5 fruit fly cellular contexts compared by ENCODE assay signal in the genomic region with DNA sequence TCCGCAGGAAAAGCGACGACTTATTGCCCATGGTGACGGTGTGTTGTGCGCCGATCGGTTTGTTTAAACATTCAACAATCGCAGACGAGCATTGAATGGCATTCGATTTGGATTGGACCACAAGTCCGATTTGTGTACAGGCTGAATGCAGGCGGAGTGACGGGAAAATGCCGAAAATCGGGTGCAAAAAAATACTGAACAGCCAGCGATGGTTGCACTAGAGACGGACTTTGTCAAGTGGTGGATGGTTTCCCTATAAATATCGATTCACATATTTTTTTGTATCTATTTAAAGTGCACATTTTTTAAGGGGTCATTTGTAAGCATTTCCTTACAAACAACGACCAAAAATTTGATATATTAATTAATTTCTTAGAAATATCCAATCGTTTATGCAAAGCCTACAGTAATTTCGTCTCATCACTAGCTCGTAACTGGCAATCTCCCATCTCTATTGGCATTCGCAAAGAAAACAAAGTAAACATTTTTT.
TF ChIP-seq lines count a peak whose summit lies in the region.

Gene elm, minus strand, starts transcription at position 170 of the 490 bp plus-strand sequence.
Gene MED27, plus strand, starts transcription at position 448 of the 490 bp plus-strand sequence.

- no peak for TF ChIP-seq CTCF in whole organism, embryonic (GFP tag; optimal IDR thresholded peaks at IDR 0.05; lab: Kevin White, UChicago)

TF ChIP-seq in whole organism, adult, 20 proteins besides CTCF, POLR2A, EP300 and RAD21 (continues in another document):
- TF ChIP-seq Crg-1 (GFP tag; optimal IDR thresholded peaks at IDR 0.05; lab: Kevin White, UChicago) (peak; percentile 90), toe (GFP tag; optimal IDR thresholded peaks at IDR 0.05; lab: Kevin White, UChicago) (peak; percentile 98), bab1 (GFP tag; optimal IDR thresholded peaks at IDR 0.05; lab: Kevin White, UChicago) (peak; percentile 90), Mnt (GFP tag; optimal IDR thresholded peaks at IDR 0.05; lab: Kevin White, UChicago) (peak; percentile 87), CG33017 (tag; optimal IDR thresholded peaks at IDR 0.05; lab: Kevin White, UChicago) (peak; percentile 84), pad (GFP tag; optimal IDR thresholded peaks at IDR 0.05; lab: Kevin White, UChicago) (peak; percentile 80), CG11617 (GFP tag; optimal IDR thresholded peaks at IDR 0.05; lab: Kevin White, UChicago) (peak; percentile 94), CG14711 (tag; optimal IDR thresholded peaks at IDR 0.05; lab: Kevin White, UChicago) (peak; percentile 84), CG12768 (GFP tag; optimal IDR thresholded peaks at IDR 0.05; lab: Kevin White, UChicago) (peak; percentile 90), CG7045 (GFP tag; optimal IDR thresholded peaks at IDR 0.05; lab: Kevin White, UChicago) (peak; percentile 91), Hr96 (GFP tag; optimal IDR thresholded peaks at IDR 0.05; lab: Kevin White, UChicago) (peak; percentile 87), Clk (GFP tag; optimal IDR thresholded peaks at IDR 0.05; lab: Kevin White, UChicago) (peak; percentile 87), kay (GFP tag; lab: Kevin White, UChicago; ENCODE audit: borderline replicate concordance) (no peak), cnc (optimal IDR thresholded peaks at IDR 0.05; lab: Kevin White, UChicago) (no peak), ovo (GFP tag; optimal IDR thresholded peaks at IDR 0.05; lab: Kevin White, UChicago) (peak; percentile 97), CG7101 (tag; optimal IDR thresholded peaks at IDR 0.05; lab: Kevin White, UChicago) (peak; percentile 92)

TF ChIP-seq in whole organism, embryonic, 481 proteins besides CTCF, POLR2A, EP300 and RAD21 (continues in another document):
- TF ChIP-seq cwo (GFP tag; optimal IDR thresholded peaks at IDR 0.05; lab: Kevin White, UChicago) (peak; percentile 76), mirr (GFP tag; optimal IDR thresholded peaks at IDR 0.05; lab: Kevin White, UChicago) (peak; percentile 51), CG1024 (GFP tag; IDR thresholded peaks at IDR 0.05; lab: Robert Waterston, UW) (peak; percentile 60; the same call in 1 of the 2 replicates), seq (GFP tag; IDR thresholded peaks at IDR 0.05; lab: Robert Waterston, UW) (peak; percentile 85), fd64A (GFP tag; optimal IDR thresholded peaks at IDR 0.05; lab: Kevin White, UChicago) (no peak), CG34224 (GFP tag; IDR thresholded peaks at IDR 0.05; lab: Robert Waterston, UW; ENCODE audit: partially characterized antibody) (peak; percentile 87), pum (GFP tag; optimal IDR thresholded peaks at IDR 0.05; lab: Kevin White, UChicago) (peak; percentile 94), pita (GFP tag; optimal IDR thresholded peaks at IDR 0.05; lab: Kevin White, UChicago) (no peak), CG8765 (GFP tag; IDR thresholded peaks at IDR 0.05; lab: Robert Waterston, UW) (peak; percentile 92), maf-S (GFP tag; optimal IDR thresholded peaks at IDR 0.05; lab: Kevin White, UChicago) (peak; percentile 89), Ptx1 (GFP tag; IDR thresholded peaks at IDR 0.05; lab: Robert Waterston, UW) (peak; percentile 97), CG3407 (GFP tag; optimal IDR thresholded peaks at IDR 0.05; lab: Kevin White, UChicago) (peak; percentile 78), Doc2 (GFP tag; IDR thresholded peaks at IDR 0.05; lab: Robert Waterston, UW) (peak; percentile 72), fd96Cb (tag; optimal IDR thresholded peaks at IDR 0.05; lab: Kevin White, UChicago) (peak; percentile 88), grn (GFP tag; optimal IDR thresholded peaks at IDR 0.05; lab: Kevin White, UChicago) (peak; percentile 25), ken (GFP tag; IDR thresholded peaks at IDR 0.05; lab: Robert Waterston, UW) (peak; percentile 94), slp2 (GFP tag; optimal IDR thresholded peaks at IDR 0.05; lab: Kevin White, UChicago) (peak; percentile 81)

TF ChIP-seq in whole organism, prepupa, 60 proteins besides CTCF, POLR2A, EP300 and RAD21 (continues in another document):
- TF ChIP-seq CG34406 (GFP tag; optimal IDR thresholded peaks at IDR 0.05; lab: Kevin White, UChicago) (peak; percentile 86), Gug (GFP tag; IDR thresholded peaks at IDR 0.05; lab: Robert Waterston, UW) (peak; percentile 88), CG8119 (GFP tag; IDR thresholded peaks at IDR 0.05; lab: Robert Waterston, UW) (peak; percentile 84), Lpt (GFP tag; optimal IDR thresholded peaks at IDR 0.05; lab: Kevin White, UChicago) (peak; percentile 76), Eip78C (GFP tag; lab: Kevin White, UChicago) (peak; percentile 95), net (GFP tag; optimal IDR thresholded peaks at IDR 0.05; lab: Kevin White, UChicago) (peak; percentile 83), CG3919 (GFP tag; optimal IDR thresholded peaks at IDR 0.05; lab: Kevin White, UChicago) (peak; percentile 91), Met (GFP tag; optimal IDR thresholded peaks at IDR 0.05; lab: Kevin White, UChicago) (peak; percentile 92), Ets21C (GFP tag; optimal IDR thresholded peaks at IDR 0.05; lab: Kevin White, UChicago) (peak; percentile 95), CG6163 (GFP tag; IDR thresholded peaks at IDR 0.05; lab: Robert Waterston, UW) (peak; percentile 87), CG11762 (GFP tag; optimal IDR thresholded peaks at IDR 0.05; lab: Kevin White, UChicago; ENCODE audit: insufficient read depth) (peak; percentile 81), CG10669 (GFP tag; optimal IDR thresholded peaks at IDR 0.05; lab: Kevin White, UChicago) (peak; percentile 82), CG6792 (GFP tag; optimal IDR thresholded peaks at IDR 0.05; lab: Kevin White, UChicago) (peak; percentile 85), svp (GFP tag; lab: Kevin White, UChicago) (peak; percentile 98), Blimp-1 (GFP tag; optimal IDR thresholded peaks at IDR 0.05; lab: Kevin White, UChicago) (peak; percentile 68), CG15336 (GFP tag; IDR thresholded peaks at IDR 0.05; lab: Robert Waterston, UW) (peak; percentile 74), acj6 (GFP tag; optimal IDR thresholded peaks at IDR 0.05; lab: Kevin White, UChicago) (peak; percentile 94), CG32006 (GFP tag; optimal IDR thresholded peaks at IDR 0.05; lab: Kevin White, UChicago) (peak; percentile 88)

TF ChIP-seq in whole organism, pupa, 21 proteins besides CTCF, POLR2A, EP300 and RAD21 (continues in another document):
- peak; percentile 91 for TF ChIP-seq CG32121 (GFP tag; IDR thresholded peaks at IDR 0.05; lab: Robert Waterston, UW)
- peak; percentile 88 for TF ChIP-seq CG4496 (GFP tag; IDR thresholded peaks at IDR 0.05; lab: Robert Waterston, UW)
- TF ChIP-seq Pif1B (GFP tag; optimal IDR thresholded peaks at IDR 0.05; lab: Kevin White, UChicago) = peak; percentile 73
- TF ChIP-seq CG10348 (GFP tag; IDR thresholded peaks at IDR 0.05; lab: Robert Waterston, UW) = peak; percentile 59; the same call in 1 of the 2 replicates
- TF ChIP-seq CG8301 (tag; optimal IDR thresholded peaks at IDR 0.05; lab: Kevin White, UChicago) = peak; percentile 74
- TF ChIP-seq gl (tag; optimal IDR thresholded peaks at IDR 0.05; lab: Kevin White, UChicago) = peak; percentile 67
- peak; percentile 49; the same call in 1 of the 2 replicates for TF ChIP-seq CG12605 (GFP tag; IDR thresholded peaks at IDR 0.05; lab: Robert Waterston, UW)
- peak; percentile 87 for TF ChIP-seq Pif1A (GFP tag; optimal IDR thresholded peaks at IDR 0.05; lab: Kevin White, UChicago)
- peak; percentile 85 for TF ChIP-seq Ets98B (GFP tag; IDR thresholded peaks at IDR 0.05; lab: Robert Waterston, UW)
- TF ChIP-seq fd96Ca (GFP tag; IDR thresholded peaks at IDR 0.05; lab: Robert Waterston, UW) = peak; percentile 84
- TF ChIP-seq EcR (GFP tag; optimal IDR thresholded peaks at IDR 0.05; lab: Kevin White, UChicago) = peak; percentile 12
- TF ChIP-seq D1 (tag; optimal IDR thresholded peaks at IDR 0.05; lab: Kevin White, UChicago) = no peak
- TF ChIP-seq CG15710 (tag; optimal IDR thresholded peaks at IDR 0.05; lab: Kevin White, UChicago) = peak; percentile 90
- TF ChIP-seq CG8159 (tag; optimal IDR thresholded peaks at IDR 0.05; lab: Kevin White, UChicago) = peak; percentile 89
- peak; percentile 85 for TF ChIP-seq CG17806 (tag; optimal IDR thresholded peaks at IDR 0.05; lab: Kevin White, UChicago)
- no peak for TF ChIP-seq CG13204 (GFP tag; optimal IDR thresholded peaks at IDR 0.05; lab: Kevin White, UChicago)
- peak; percentile 81 for TF ChIP-seq CG34367 (tag; optimal IDR thresholded peaks at IDR 0.05; lab: Kevin White, UChicago)
- peak; percentile 84 for TF ChIP-seq Snoo (tag; optimal IDR thresholded peaks at IDR 0.05; lab: Kevin White, UChicago)
- peak; percentile 85 for TF ChIP-seq rn (GFP tag; IDR thresholded peaks at IDR 0.05; lab: Robert Waterston, UW)

TF ChIP-seq in whole organism, wandering third instar larva, 38 proteins besides CTCF, POLR2A, EP300 and RAD21 (continues in another document):
- no peak for TF ChIP-seq Rel (GFP tag; optimal IDR thresholded peaks at IDR 0.05; lab: Kevin White, UChicago)
- peak; percentile 69 for TF ChIP-seq Rel (tag; optimal IDR thresholded peaks at IDR 0.05; lab: Kevin White, UChicago)
- peak; percentile 41 to 96 for TF ChIP-seq foxo (GFP tag; optimal IDR thresholded peaks at IDR 0.05; lab: Kevin White, UChicago)
- peak; percentile 93 for TF ChIP-seq br (GFP tag; optimal IDR thresholded peaks at IDR 0.05; lab: Kevin White, UChicago)
- TF ChIP-seq fru (GFP tag; optimal IDR thresholded peaks at IDR 0.05; lab: Kevin White, UChicago) = peak; percentile 93
- no peak for TF ChIP-seq dl (GFP tag; optimal IDR thresholded peaks at IDR 0.05; lab: Kevin White, UChicago; ENCODE audit: insufficient read depth in 1 of 2, partially characterized antibody in 2 of 2)
- peak; percentile 5 for TF ChIP-seq Dif (GFP tag; optimal IDR thresholded peaks at IDR 0.05; lab: Kevin White, UChicago; ENCODE audit: partially characterized antibody)
- no peak for TF ChIP-seq Vsx2 (GFP tag; optimal IDR thresholded peaks at IDR 0.05; lab: Kevin White, UChicago; ENCODE audit: partially characterized antibody)
- peak; percentile 90 for TF ChIP-seq OdsH (GFP tag; optimal IDR thresholded peaks at IDR 0.05; lab: Kevin White, UChicago)
- TF ChIP-seq Sp1 (GFP tag; optimal IDR thresholded peaks at IDR 0.05; lab: Kevin White, UChicago) = peak; percentile 91
- TF ChIP-seq sage (GFP tag; optimal IDR thresholded peaks at IDR 0.05; lab: Kevin White, UChicago) = peak; percentile 88
- no peak for TF ChIP-seq lola (GFP tag; optimal IDR thresholded peaks at IDR 0.05; lab: Kevin White, UChicago)
- peak; percentile 91 for TF ChIP-seq sv (GFP tag; optimal IDR thresholded peaks at IDR 0.05; lab: Kevin White, UChicago)
- TF ChIP-seq rgr (GFP tag; optimal IDR thresholded peaks at IDR 0.05; lab: Kevin White, UChicago) = peak; percentile 94
- TF ChIP-seq Mio (GFP tag; optimal IDR thresholded peaks at IDR 0.05; lab: Kevin White, UChicago) = peak; percentile 55
- TF ChIP-seq usp (GFP tag; optimal IDR thresholded peaks at IDR 0.05; lab: Kevin White, UChicago) = no peak
- TF ChIP-seq ey (GFP tag; optimal IDR thresholded peaks at IDR 0.05; lab: Kevin White, UChicago) = peak; percentile 94
- TF ChIP-seq dmrt93B (GFP tag; optimal IDR thresholded peaks at IDR 0.05; lab: Kevin White, UChicago) = peak; percentile 94
- TF ChIP-seq Hr83 (GFP tag; optimal IDR thresholded peaks at IDR 0.05; lab: Kevin White, UChicago; ENCODE audit: poor library complexity, severe bottlenecking) = peak; percentile 50
- TF ChIP-seq brk (GFP tag; optimal IDR thresholded peaks at IDR 0.05; lab: Kevin White, UChicago) = no peak
- peak; percentile 95 for TF ChIP-seq HLH106 (tag; optimal IDR thresholded peaks at IDR 0.05; lab: Kevin White, UChicago)
